Fruit fly (Drosophila melanogaster) whole organism, wandering third instar larva: ENCODE measurements around the gene Targ1.

ENCODE experiments used
- GATAd ChIP-seq: sonication (Bioruptor generic); optimal IDR thresholded peaks from 2 replicates; lab custom pipeline; 2016; ENCODE audit warnings: missing biosample characterization, missing genetic modification characterization
- HLH106 ChIP-seq: fragments of 200-800 bp; optimal IDR thresholded peaks from 3 replicates; lab custom pipeline; 2019; ENCODE audit warnings: missing biosample characterization, mild to moderate bottlenecking, missing genetic modification characterization, moderate library complexity
- Hr83 ChIP-seq: fragments of 200-300 bp; sonication (Bioruptor generic); optimal IDR thresholded peaks from 2 replicates; lab custom pipeline; 2016; ENCODE audit warnings: missing biosample characterization, mild to moderate bottlenecking, missing genetic modification characterization, moderate library complexity; ENCODE audit not compliant: poor library complexity, severe bottlenecking
- Jra ChIP-seq: sonication (Bioruptor generic); optimal IDR thresholded peaks from 2 replicates; lab custom pipeline; 2016; ENCODE audit warnings: missing biosample characterization, missing genetic modification characterization
- OdsH ChIP-seq: fragments of 200-800 bp; sonication (Bioruptor generic); optimal IDR thresholded peaks from 2 replicates; lab custom pipeline; 2016; ENCODE audit warnings: missing biosample characterization, mild to moderate bottlenecking, missing genetic modification characterization
- Sp1 ChIP-seq: fragments of 200-800 bp; sonication (Bioruptor generic); optimal IDR thresholded peaks from 3 replicates; lab custom pipeline; 2019; ENCODE audit warnings: missing biosample characterization, mild to moderate bottlenecking, missing genetic modification characterization, moderate library complexity
- dl ChIP-seq, 2 experiments: fragments of 175-275, 200-275 bp in 1 of 2; fragments of 200-275 bp in 1 of 2; sonication (Bioruptor generic); optimal IDR thresholded peaks; lab custom pipeline; 2018; ENCODE audit warnings: mild to moderate bottlenecking in 2 of 2, missing biosample characterization in 2 of 2, missing genetic modification characterization in 2 of 2, moderate library complexity in 2 of 2; ENCODE audit not compliant: partially characterized antibody in 2 of 2, insufficient read depth in 1 of 2
- h ChIP-seq: fragments of 200-800 bp; sonication (Bioruptor generic); optimal IDR thresholded peaks from 3 replicates; lab custom pipeline; 2016; ENCODE audit warnings: missing biosample characterization, mild to moderate bottlenecking, missing genetic modification characterization
- pan ChIP-seq: fragments of >200 bp; optimal IDR thresholded peaks from 2 replicates; lab custom pipeline; 2017
- rgr ChIP-seq: fragments of 200-800 bp; sonication (Bioruptor generic); optimal IDR thresholded peaks from 3 replicates; lab custom pipeline; 2016; ENCODE audit warnings: missing biosample characterization, mild to moderate bottlenecking, missing genetic modification characterization
- sage ChIP-seq: fragments of 200-800 bp; sonication (Bioruptor generic); optimal IDR thresholded peaks from 2 replicates; lab custom pipeline; 2016; ENCODE audit warnings: missing biosample characterization, mild to moderate bottlenecking, missing genetic modification characterization

- TF ChIP-seq dl (GFP tag; optimal IDR thresholded peaks at IDR 0.05; lab: Kevin White, UChicago; ENCODE audit: insufficient read depth in 1 of 2, partially characterized antibody in 2 of 2) (peak in 1 of 2 experiments; percentile 8), Jra (GFP tag; lab: Kevin White, UChicago) (peak; percentile 42), rgr (GFP tag; lab: Kevin White, UChicago) (peak; percentile 92), h (peak; percentile 87), pan (lab: Kevin White, UChicago) (no peak), OdsH (GFP tag; lab: Kevin White, UChicago) (peak; percentile 86), Sp1 (GFP tag; lab: Kevin White, UChicago) (peak; percentile 88), HLH106 (tag; lab: Kevin White, UChicago) (peak; percentile 87), GATAd (GFP tag; lab: Kevin White, UChicago) (no peak), Hr83 (GFP tag; lab: Kevin White, UChicago) (peak; percentile 35), sage (GFP tag; lab: Kevin White, UChicago) (peak; percentile 38)
These were observed 30.0 kb downstream of the Targ1 start, which contains the start of the genes chb and AsnS for dm6 chr3L:21172527-21173253.
